Fruit fly (Drosophila melanogaster): Measurements from ENCODE around the gene Tom40.

Tom40 gene

DNA sequence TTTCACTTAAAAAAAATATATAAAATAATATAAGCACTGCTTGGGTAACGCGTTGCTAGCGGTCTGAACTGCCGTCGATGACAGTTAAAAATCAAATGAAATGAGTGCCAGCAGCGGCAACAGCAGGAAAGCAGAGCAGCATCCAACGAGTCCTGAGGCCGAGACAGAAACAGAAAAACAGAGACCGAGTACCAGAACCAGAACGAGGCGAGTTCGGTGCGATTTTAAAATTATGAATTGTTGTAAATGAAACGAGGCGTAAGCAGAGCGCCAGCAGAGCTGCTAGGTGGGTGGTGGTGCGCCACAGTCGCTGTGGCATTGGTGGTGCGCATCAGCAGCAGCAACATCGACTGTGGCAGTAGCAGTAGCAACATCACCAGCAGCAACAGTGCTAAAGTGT, 18.9 kb upstream of the Tom40 start, which contains the start of gene CG15478:
CG15478 (minus strand) TSS at position 101 of the 400 bp plus-strand sequence.
- TF ChIP-seq Clk (GFP tag; optimal IDR thresholded peaks at IDR 0.05) (no peak), tj (GFP tag; optimal IDR thresholded peaks at IDR 0.05) (no peak), toe (GFP tag; optimal IDR thresholded peaks at IDR 0.05) (no peak), CG5204 (GFP tag; optimal IDR thresholded peaks at IDR 0.05) (no peak), CG7101 (tag; optimal IDR thresholded peaks at IDR 0.05) (no peak), kay (GFP tag; ENCODE audit: borderline replicate concordance) (no peak), CG1620 (GFP tag; optimal IDR thresholded peaks at IDR 0.05) (no peak), Hr96 (GFP tag; optimal IDR thresholded peaks at IDR 0.05) (no peak), Crg-1 (GFP tag; optimal IDR thresholded peaks at IDR 0.05) (no peak), CG7045 (GFP tag; optimal IDR thresholded peaks at IDR 0.05) (no peak)

DNA sequence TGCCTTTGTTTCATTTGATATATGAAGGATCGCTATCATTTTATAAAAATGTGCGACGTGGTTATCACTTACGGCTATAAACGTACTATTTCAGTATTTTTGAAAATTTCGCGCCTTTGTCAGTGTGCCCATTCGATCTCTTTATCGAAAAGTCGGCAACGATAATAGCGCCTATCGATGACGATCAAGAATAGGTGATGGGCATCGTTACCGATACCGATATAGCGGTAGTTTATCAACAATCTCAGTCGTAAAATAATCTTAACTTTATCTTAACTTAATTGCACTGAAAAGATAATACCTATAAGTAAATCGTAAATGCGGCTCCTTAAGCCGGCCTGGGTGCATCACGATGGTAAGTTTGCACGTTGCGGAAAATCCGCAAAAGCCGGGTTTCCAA, 14.8 kb upstream of the Tom40 start, which contains the start of gene Hira:
Hira (plus strand) TSS at position 215 of the 400 bp plus-strand sequence.
- TF ChIP-seq cic (GFP tag; optimal IDR thresholded peaks at IDR 0.05) (peak; percentile 19), Mnt (GFP tag; optimal IDR thresholded peaks at IDR 0.05) (peak; percentile 3), ovo (GFP tag; optimal IDR thresholded peaks at IDR 0.05) (no peak), bab1 (GFP tag; optimal IDR thresholded peaks at IDR 0.05) (peak; percentile 59), CG7101 (tag; optimal IDR thresholded peaks at IDR 0.05) (peak; percentile 12), CG14711 (tag; optimal IDR thresholded peaks at IDR 0.05) (no peak), pad (GFP tag; optimal IDR thresholded peaks at IDR 0.05) (peak; percentile 22), tj (GFP tag; optimal IDR thresholded peaks at IDR 0.05) (no peak)

- no peak for TF ChIP-seq Clk (GFP tag; optimal IDR thresholded peaks at IDR 0.05)
- TF ChIP-seq cic (GFP tag; optimal IDR thresholded peaks at IDR 0.05): no peak
- peak; percentile 57 for TF ChIP-seq pad (GFP tag; optimal IDR thresholded peaks at IDR 0.05)
- no peak for TF ChIP-seq kay (GFP tag; ENCODE audit: borderline replicate concordance)
- TF ChIP-seq CG7045 (GFP tag; optimal IDR thresholded peaks at IDR 0.05): peak; percentile 36
- peak; percentile 50 for TF ChIP-seq tj (GFP tag; optimal IDR thresholded peaks at IDR 0.05)
- no peak for TF ChIP-seq bab1 (GFP tag; optimal IDR thresholded peaks at IDR 0.05)
- TF ChIP-seq CG12768 (GFP tag; optimal IDR thresholded peaks at IDR 0.05): peak; percentile 6
- TF ChIP-seq CG1620 (GFP tag; optimal IDR thresholded peaks at IDR 0.05): peak; percentile 61
- TF ChIP-seq ovo (GFP tag; optimal IDR thresholded peaks at IDR 0.05): peak; percentile 46
- TF ChIP-seq CG5204 (GFP tag; optimal IDR thresholded peaks at IDR 0.05): no peak
- TF ChIP-seq toe (GFP tag; optimal IDR thresholded peaks at IDR 0.05): peak; percentile 49
- peak; percentile 84 for TF ChIP-seq CG11617 (GFP tag; optimal IDR thresholded peaks at IDR 0.05)
- TF ChIP-seq CG14711 (tag; optimal IDR thresholded peaks at IDR 0.05): peak; percentile 31
- peak; percentile 59 for TF ChIP-seq CG7101 (tag; optimal IDR thresholded peaks at IDR 0.05)
- peak; percentile 37 for TF ChIP-seq Mnt (GFP tag; optimal IDR thresholded peaks at IDR 0.05)
- TF ChIP-seq Hr96 (GFP tag; optimal IDR thresholded peaks at IDR 0.05): no peak
- TF ChIP-seq CG33017 (tag; optimal IDR thresholded peaks at IDR 0.05): no peak
- TF ChIP-seq Crg-1 (GFP tag; optimal IDR thresholded peaks at IDR 0.05): no peak
- TF ChIP-seq cnc (optimal IDR thresholded peaks at IDR 0.05): no peak
Measured at dm6 chrX:7728251-7729164, 8.2 kb upstream of the Tom40 start, which contains the start of the genes NELF-B and CG12155. Gene NELF-B, minus strand, starts transcription at chrX:7728361. Gene CG12155, plus strand, starts transcription at chrX:7728755.

- TF ChIP-seq CG5204 (GFP tag; optimal IDR thresholded peaks at IDR 0.05) (peak; percentile 77), CG1620 (GFP tag; optimal IDR thresholded peaks at IDR 0.05) (peak; percentile 89), CG12768 (GFP tag; optimal IDR thresholded peaks at IDR 0.05) (peak; percentile 65), cnc (optimal IDR thresholded peaks at IDR 0.05) (no peak), Mnt (GFP tag; optimal IDR thresholded peaks at IDR 0.05) (peak; percentile 82), CG11617 (GFP tag; optimal IDR thresholded peaks at IDR 0.05) (peak; percentile 85), CG7045 (GFP tag; optimal IDR thresholded peaks at IDR 0.05) (peak; percentile 56), kay (GFP tag; ENCODE audit: borderline replicate concordance) (no peak), Hr96 (GFP tag; optimal IDR thresholded peaks at IDR 0.05) (no peak), bab1 (GFP tag; optimal IDR thresholded peaks at IDR 0.05) (peak; percentile 86), toe (GFP tag; optimal IDR thresholded peaks at IDR 0.05) (peak; percentile 83), tj (GFP tag; optimal IDR thresholded peaks at IDR 0.05) (peak; percentile 63), Crg-1 (GFP tag; optimal IDR thresholded peaks at IDR 0.05) (peak; percentile 82), Clk (GFP tag; optimal IDR thresholded peaks at IDR 0.05) (peak; percentile 20), CG33017 (tag; optimal IDR thresholded peaks at IDR 0.05) (peak; percentile 62), CG7101 (tag; optimal IDR thresholded peaks at IDR 0.05) (peak; percentile 87), CG14711 (tag; optimal IDR thresholded peaks at IDR 0.05) (peak; percentile 79), pad (GFP tag; optimal IDR thresholded peaks at IDR 0.05) (peak; percentile 69), ovo (GFP tag; optimal IDR thresholded peaks at IDR 0.05) (peak; percentile 77), cic (GFP tag; optimal IDR thresholded peaks at IDR 0.05) (no peak)
Measured at dm6 chrX:7734131-7734930, 2.4 kb upstream of the Tom40 start, which contains the start of the genes Pdp and Rab39. Gene Pdp, minus strand, starts transcription at chrX:7734651. Gene Rab39, plus strand, starts transcription at chrX:7734923.

dm6 chrX:7735262-7735661, 1.4 kb upstream of the Tom40 start:
- TF ChIP-seq toe (GFP tag; optimal IDR thresholded peaks at IDR 0.05) (no peak), CG7101 (tag; optimal IDR thresholded peaks at IDR 0.05) (no peak), kay (GFP tag; ENCODE audit: borderline replicate concordance) (no peak), CG1620 (GFP tag; optimal IDR thresholded peaks at IDR 0.05) (no peak), cic (GFP tag; optimal IDR thresholded peaks at IDR 0.05) (no peak), CG14711 (tag; optimal IDR thresholded peaks at IDR 0.05) (no peak), CG7045 (GFP tag; optimal IDR thresholded peaks at IDR 0.05) (no peak), Crg-1 (GFP tag; optimal IDR thresholded peaks at IDR 0.05) (no peak), ovo (GFP tag; optimal IDR thresholded peaks at IDR 0.05) (no peak), CG33017 (tag; optimal IDR thresholded peaks at IDR 0.05) (no peak), Hr96 (GFP tag; optimal IDR thresholded peaks at IDR 0.05) (no peak), CG11617 (GFP tag; optimal IDR thresholded peaks at IDR 0.05) (no peak), CG5204 (GFP tag; optimal IDR thresholded peaks at IDR 0.05) (no peak), tj (GFP tag; optimal IDR thresholded peaks at IDR 0.05) (no peak)
